Worm (Caenorhabditis elegans) whole organism, late embryonic: ENCODE results near the gene vars-1.

Experiments
- ama-1 ChIP-seq: fragments of 150-350 bp; optimal IDR thresholded peaks from 2 replicates; lab custom pipeline; 2014
- ceh-14 ChIP-seq: sonication (generic microtip); optimal IDR thresholded peaks from 2 replicates; lab custom pipeline; 2016; ENCODE audit warnings: missing genotype, missing genetic modification characterization, missing compliant biosample characterization
- ceh-31 ChIP-seq: sonication (generic microtip); optimal IDR thresholded peaks from 2 replicates; lab custom pipeline; 2016; ENCODE audit warnings: missing genetic modification characterization, missing compliant biosample characterization
- ceh-6 ChIP-seq: fragments of 200-800 bp; sonication (Bioruptor generic); optimal IDR thresholded peaks from 2 replicates; lab custom pipeline; 2018; ENCODE audit warnings: mild to moderate bottlenecking, missing genetic modification characterization, missing compliant biosample characterization
- ets-4 ChIP-seq: sonication (generic microtip); optimal IDR thresholded peaks from 2 replicates; lab custom pipeline; 2016; ENCODE audit warnings: missing genetic modification characterization, missing compliant biosample characterization
- fax-1 ChIP-seq: sonication (generic microtip); optimal IDR thresholded peaks from 2 replicates; lab custom pipeline; 2016; ENCODE audit warnings: missing genotype, missing genetic modification characterization, missing compliant biosample characterization
- fkh-10 ChIP-seq: fragments of 150-350 bp; optimal IDR thresholded peaks from 2 replicates; lab custom pipeline; 2014; ENCODE audit warnings: missing biosample characterization, missing genetic modification reagents, missing genetic modification characterization
- hlh-30 ChIP-seq: sonication (generic microtip); optimal IDR thresholded peaks from 2 replicates; lab custom pipeline; 2017; ENCODE audit warnings: antibody characterized with exemption, missing genetic modification characterization, missing compliant biosample characterization; ENCODE audit not compliant: insufficient read depth
- nfya-1 ChIP-seq: sonication (generic microtip); optimal IDR thresholded peaks from 2 replicates; lab custom pipeline; 2017; ENCODE audit warnings: missing genetic modification characterization, mild to moderate bottlenecking, missing compliant biosample characterization, antibody characterized with exemption, moderate library complexity
- pqm-1 ChIP-seq: sonication (generic microtip); optimal IDR thresholded peaks from 2 replicates; lab custom pipeline; 2016; ENCODE audit warnings: missing genetic modification characterization, missing compliant biosample characterization
- pros-1 ChIP-seq: fragments of 150-350 bp; optimal IDR thresholded peaks from 2 replicates; lab custom pipeline; 2014; ENCODE audit warnings: missing biosample characterization, missing genetic modification reagents, missing genetic modification characterization
- unc-3 ChIP-seq, 2 experiments: fragments of 200-800 bp in 1 of 2; sonication (Bioruptor generic) in 1 of 2; sonication (generic microtip) in 1 of 2; conservative IDR thresholded peaks in 1 of 2; optimal IDR thresholded peaks in 1 of 2; 2 replicates each; pipeline versions ENCODE4 v1.3.6 to Lab custom; 2016 to 2022; ENCODE audit warnings: missing compliant biosample characterization in 2 of 2, missing genetic modification characterization in 2 of 2, missing genetic modification reagents in 1 of 2
- unc-55 ChIP-seq: sonication (generic microtip); optimal IDR thresholded peaks from 2 replicates; lab custom pipeline; 2017; ENCODE audit warnings: missing biosample characterization, missing genetic modification reagents, missing genetic modification characterization
- unc-86 ChIP-seq: sonication (generic microtip); optimal IDR thresholded peaks from 2 replicates; lab custom pipeline; 2016; ENCODE audit warnings: missing genetic modification characterization, missing compliant biosample characterization

- TF ChIP-seq pros-1 (tag; lab: Kevin White, UChicago) (no peak), ama-1 (lab: Kevin White, UChicago) (no peak), nfya-1 (tag; lab: Kevin White, UChicago) (no peak), ceh-31 (tag; lab: Kevin White, UChicago) (no peak), ets-4 (tag; lab: Kevin White, UChicago) (no peak), ceh-14 (tag; lab: Kevin White, UChicago) (no peak), fkh-10 (GFP tag; lab: Kevin White, UChicago) (no peak), fax-1 (tag; lab: Kevin White, UChicago) (no peak), unc-55 (no peak), unc-86 (tag; lab: Kevin White, UChicago) (no peak), unc-3 (GFP tag; conservative IDR thresholded peaks at IDR 0.05; lab: Robert Waterston, UW) (no peak), unc-3 (tag; optimal IDR thresholded peaks at IDR 0.05; lab: Kevin White, UChicago) (no peak), pqm-1 (tag; lab: Kevin White, UChicago) (no peak), hlh-30 (tag; lab: Kevin White, UChicago) (no peak), ceh-6 (no peak)
Observed at ce11 chrV:8041336-8041868, 10.2 kb downstream of the vars-1 start.
